Fruit fly (Drosophila melanogaster) whole organism, prepupa: ENCODE measurements around the gene mRpL45.

Experiments
- Blimp-1 ChIP-seq: fragments of 200-800 bp; sonication (Bioruptor generic); optimal IDR thresholded peaks from 3 replicates; lab custom pipeline; 2017; ENCODE audit warnings: missing biosample characterization, missing genetic modification characterization, mild to moderate bottlenecking, moderate library complexity, missing genetic modification reagents
- CG10631 ChIP-seq: fragments of 200-800 bp; sonication (Bioruptor generic); optimal IDR thresholded peaks from 2 replicates; lab custom pipeline; 2016; ENCODE audit warnings: missing biosample characterization, missing genetic modification characterization
- CG11762 ChIP-seq: fragments of 200-800 bp; sonication (Bioruptor generic); optimal IDR thresholded peaks from 3 replicates; lab custom pipeline; 2016; ENCODE audit warnings: missing biosample characterization, missing genetic modification characterization; ENCODE audit not compliant: insufficient read depth
- CG11902 ChIP-seq: fragments of 200-800 bp; sonication (Bioruptor generic); optimal IDR thresholded peaks from 3 replicates; lab custom pipeline; 2016; ENCODE audit warnings: missing biosample characterization, missing genetic modification characterization
- CG1621 ChIP-seq: fragments of 200-800 bp; sonication (Bioruptor generic); optimal IDR thresholded peaks from 3 replicates; lab custom pipeline; 2018; ENCODE audit warnings: missing biosample characterization, mild to moderate bottlenecking, missing genetic modification characterization
- CG16779 ChIP-seq: fragments of 200-800 bp; sonication (Bioruptor generic); optimal IDR thresholded peaks from 3 replicates; lab custom pipeline; 2017; ENCODE audit warnings: missing biosample characterization, mild to moderate bottlenecking, missing genetic modification characterization
- CG3032 ChIP-seq: fragments of 200-800 bp; optimal IDR thresholded peaks from 2 replicates; lab custom pipeline; 2019; ENCODE audit warnings: missing biosample characterization, mild to moderate bottlenecking, missing genetic modification characterization, moderate library complexity
- CG32006 ChIP-seq: fragments of 200-800 bp; sonication (Bioruptor generic); optimal IDR thresholded peaks from 3 replicates; lab custom pipeline; 2017; ENCODE audit warnings: missing biosample characterization, mild to moderate bottlenecking, missing genetic modification characterization
- CG34406 ChIP-seq: fragments of 200-800 bp; sonication (Bioruptor generic); optimal IDR thresholded peaks from 3 replicates; lab custom pipeline; 2016; ENCODE audit warnings: missing biosample characterization, missing genetic modification characterization
- CG4318 ChIP-seq: fragments of 200-800 bp; sonication (Bioruptor generic); optimal IDR thresholded peaks from 3 replicates; lab custom pipeline; 2017; ENCODE audit warnings: missing biosample characterization, mild to moderate bottlenecking, missing genetic modification characterization
- CG6163 ChIP-seq: fragments of 200-800 bp; sonication (Bioruptor generic); IDR thresholded peaks from 3 replicates; pipeline ENCODE4 v1.3.6; 2022; ENCODE audit warnings: missing biosample characterization, missing genetic modification characterization
- CG6276 ChIP-seq: fragments of 200-800 bp; sonication (Bioruptor generic); optimal IDR thresholded peaks from 2 replicates; lab custom pipeline; 2017; ENCODE audit warnings: missing biosample characterization, mild to moderate bottlenecking, missing genetic modification characterization
- CG6792 ChIP-seq: fragments of 200-800 bp; sonication (Bioruptor generic); optimal IDR thresholded peaks from 3 replicates; lab custom pipeline; 2016; ENCODE audit warnings: missing biosample characterization, missing genetic modification characterization
- CG6808 ChIP-seq: fragments of 200-800 bp; sonication (Bioruptor generic); optimal IDR thresholded peaks from 3 replicates; lab custom pipeline; 2017; ENCODE audit warnings: missing biosample characterization, missing genetic modification characterization, mild to moderate bottlenecking, moderate library complexity, missing genetic modification reagents
- CG6854 ChIP-seq: fragments of 200-800 bp; sonication (Bioruptor generic); optimal IDR thresholded peaks from 2 replicates; lab custom pipeline; 2017; ENCODE audit warnings: missing biosample characterization, mild to moderate bottlenecking, missing genetic modification characterization
- CG7368 ChIP-seq: fragments of 200-800 bp; sonication (Bioruptor generic); optimal IDR thresholded peaks from 3 replicates; lab custom pipeline; 2016; ENCODE audit warnings: missing biosample characterization, missing genetic modification characterization
- CG8119 ChIP-seq: fragments of 200-800 bp; sonication (Bioruptor generic); IDR thresholded peaks from 3 replicates; pipeline ENCODE4 v1.3.6; 2022; ENCODE audit warnings: missing biosample characterization, missing genetic modification characterization
- CG8632 ChIP-seq: fragments of 200-800 bp; sonication (Bioruptor generic); optimal IDR thresholded peaks from 3 replicates; lab custom pipeline; 2016; ENCODE audit warnings: missing biosample characterization, missing genetic modification characterization
- CG9139 ChIP-seq: fragments of 200-800 bp; sonication (Bioruptor generic); optimal IDR thresholded peaks from 3 replicates; lab custom pipeline; 2017; ENCODE audit warnings: missing biosample characterization, mild to moderate bottlenecking, missing genetic modification characterization
- Eip75B ChIP-seq: fragments of 200-800 bp; sonication (Bioruptor generic); optimal IDR thresholded peaks from 3 replicates; lab custom pipeline; 2016; ENCODE audit warnings: missing biosample characterization, missing genetic modification characterization
- Eip78C ChIP-seq: fragments of 200-800 bp; sonication (Bioruptor generic); peaks from one replicate; lab custom pipeline; 2016; ENCODE audit warnings: missing biosample characterization, missing genetic modification characterization
- Eip93F ChIP-seq: fragments of 200-800 bp; sonication (Bioruptor generic); optimal IDR thresholded peaks from 2 replicates; lab custom pipeline; 2016; ENCODE audit warnings: missing biosample characterization, mild to moderate bottlenecking, missing genetic modification characterization
- Gug ChIP-seq: fragments of 200-800 bp; sonication (Bioruptor generic); IDR thresholded peaks from 2 replicates; pipeline ENCODE4 v1.3.6; 2022; ENCODE audit warnings: missing biosample characterization, missing genetic modification characterization
- Hr38 ChIP-seq: sonication (Bioruptor generic); optimal IDR thresholded peaks from 2 replicates; lab custom pipeline; 2016; ENCODE audit warnings: missing biosample characterization, missing genetic modification characterization
- Hr39 ChIP-seq: fragments of 200-800 bp; sonication (Bioruptor generic); optimal IDR thresholded peaks from 2 replicates; lab custom pipeline; 2016; ENCODE audit warnings: missing biosample characterization, missing genetic modification characterization
- Hr4 ChIP-seq: fragments of 200-800 bp; sonication (Bioruptor generic); optimal IDR thresholded peaks from 3 replicates; lab custom pipeline; 2016; ENCODE audit warnings: missing biosample characterization, missing genetic modification characterization
- Met ChIP-seq: fragments of 200-800 bp; sonication (Bioruptor generic); optimal IDR thresholded peaks from 3 replicates; lab custom pipeline; 2016; ENCODE audit warnings: missing biosample characterization, missing genetic modification characterization
- OdsH ChIP-seq: fragments of 200-800 bp; sonication (Bioruptor generic); optimal IDR thresholded peaks from 3 replicates; lab custom pipeline; 2016; ENCODE audit warnings: missing biosample characterization, missing genetic modification characterization
- Smox ChIP-seq: fragments of 200-800 bp; sonication (Bioruptor generic); optimal IDR thresholded peaks from 3 replicates; lab custom pipeline; 2016; ENCODE audit warnings: missing biosample characterization, missing genetic modification characterization
- Sox102F ChIP-seq: fragments of 200-800 bp; sonication (Bioruptor generic); optimal IDR thresholded peaks from 2 replicates; lab custom pipeline; 2016; ENCODE audit warnings: missing biosample characterization, mild to moderate bottlenecking, missing genetic modification characterization
- achi ChIP-seq: fragments of 200-800 bp; sonication (Bioruptor generic); optimal IDR thresholded peaks from 3 replicates; lab custom pipeline; 2016; ENCODE audit warnings: missing biosample characterization, missing genetic modification characterization
- acj6 ChIP-seq: fragments of 200-800 bp; sonication (Bioruptor generic); optimal IDR thresholded peaks from 3 replicates; lab custom pipeline; 2016; ENCODE audit warnings: missing biosample characterization, missing genetic modification characterization
- cyc ChIP-seq: fragments of 200-800 bp; sonication (Bioruptor generic); optimal IDR thresholded peaks from 3 replicates; lab custom pipeline; 2016; ENCODE audit warnings: missing biosample characterization, missing genetic modification characterization
- dac ChIP-seq: fragments of 200-800 bp; sonication (Bioruptor generic); optimal IDR thresholded peaks from 2 replicates; lab custom pipeline; 2017; ENCODE audit warnings: missing biosample characterization, mild to moderate bottlenecking, missing genetic modification characterization
- dsx ChIP-seq: fragments of 200-800 bp; optimal IDR thresholded peaks from 3 replicates; lab custom pipeline; 2019; ENCODE audit warnings: missing biosample characterization, mild to moderate bottlenecking, missing genetic modification characterization, moderate library complexity; ENCODE audit not compliant: poor library complexity, severe bottlenecking
- esn ChIP-seq: fragments of 200-800 bp; sonication (Bioruptor generic); optimal IDR thresholded peaks from 2 replicates; lab custom pipeline; 2016; ENCODE audit warnings: missing biosample characterization, mild to moderate bottlenecking, missing genetic modification characterization, moderate library complexity
- fd59A ChIP-seq: fragments of 200-800 bp; sonication (Bioruptor generic); optimal IDR thresholded peaks from 2 replicates; lab custom pipeline; 2017; ENCODE audit warnings: missing biosample characterization, mild to moderate bottlenecking, missing genetic modification characterization, missing genetic modification reagents
- fd85E ChIP-seq: fragments of 200-800 bp; sonication (Bioruptor generic); optimal IDR thresholded peaks from 3 replicates; lab custom pipeline; 2016; ENCODE audit warnings: missing biosample characterization, missing genetic modification characterization
- fkh ChIP-seq: fragments of 200-800 bp; sonication (Bioruptor generic); optimal IDR thresholded peaks from 3 replicates; lab custom pipeline; 2017; ENCODE audit warnings: missing biosample characterization, mild to moderate bottlenecking, missing genetic modification characterization, moderate library complexity
- lz ChIP-seq: fragments of 200-800 bp; sonication (Bioruptor generic); optimal IDR thresholded peaks from 3 replicates; lab custom pipeline; 2016; ENCODE audit warnings: missing biosample characterization, missing genetic modification characterization
- net ChIP-seq: fragments of 200-800 bp; sonication (Bioruptor generic); optimal IDR thresholded peaks from 3 replicates; lab custom pipeline; 2016; ENCODE audit warnings: missing biosample characterization, missing genetic modification characterization
- spab ChIP-seq: fragments of 200-800 bp; sonication (Bioruptor generic); optimal IDR thresholded peaks from 2 replicates; lab custom pipeline; 2017; ENCODE audit warnings: missing biosample characterization, mild to moderate bottlenecking, missing genetic modification characterization, missing genetic modification reagents
- svp ChIP-seq: fragments of 200-800 bp; sonication (Bioruptor generic); peaks from one replicate; lab custom pipeline; 2016; ENCODE audit warnings: missing biosample characterization, missing genetic modification characterization
- vri ChIP-seq: fragments of 200-800 bp; sonication (Bioruptor generic); optimal IDR thresholded peaks from 3 replicates; lab custom pipeline; 2016; ENCODE audit warnings: missing biosample characterization, mild to moderate bottlenecking, missing genetic modification characterization

The mRpL45 gene

DNA sequence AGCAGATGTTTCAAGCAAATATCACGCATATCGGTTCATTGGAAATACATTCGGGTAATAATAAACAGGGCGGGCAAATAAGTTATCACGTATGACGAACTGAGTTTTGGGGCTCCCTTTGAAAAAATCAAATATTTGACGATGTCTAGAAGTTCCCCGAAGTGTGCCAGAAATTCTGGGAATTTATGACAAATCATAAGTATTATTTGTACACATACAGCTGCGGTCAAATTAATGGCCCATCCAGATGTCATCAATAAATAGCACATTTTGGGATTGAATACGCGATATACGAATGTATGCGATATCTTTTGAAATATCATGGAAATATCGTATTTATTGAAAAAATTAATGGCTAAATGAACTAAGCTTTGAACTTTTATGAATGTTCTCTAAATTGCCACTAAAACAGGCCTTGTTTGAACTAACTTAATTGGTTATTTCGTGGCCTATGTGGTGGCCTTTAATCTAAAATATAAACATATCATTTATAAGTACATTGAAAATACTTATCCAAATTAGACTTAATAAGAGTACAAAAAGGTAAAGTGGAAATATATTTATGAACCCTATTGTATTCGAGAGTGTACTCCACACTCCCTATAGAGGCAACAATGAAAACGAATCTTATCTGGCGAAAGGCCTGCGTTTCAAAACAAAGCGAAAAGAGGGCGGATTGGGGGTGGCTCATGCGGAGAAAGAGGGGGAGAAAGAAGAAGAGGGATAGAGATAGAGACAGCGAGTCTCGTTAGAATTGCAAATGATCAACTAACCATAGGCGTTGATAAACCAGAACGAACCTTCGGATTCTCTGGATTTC lies 7.4 kb downstream of the mRpL45 start (continued):
- TF ChIP-seq achi (GFP tag; lab: Kevin White, UChicago) (peak; percentile 42), Eip93F (GFP tag; lab: Kevin White, UChicago) (peak; percentile 49), CG4318 (GFP tag; lab: Kevin White, UChicago) (no peak), CG11902 (GFP tag; lab: Kevin White, UChicago) (peak; percentile 52), CG8119 (peak; percentile 42; the same call in 1 of the 3 replicates), CG34406 (peak; percentile 16), vri (GFP tag; lab: Kevin White, UChicago) (no peak), Hr4 (GFP tag; lab: Kevin White, UChicago) (peak; percentile 54), CG32006 (GFP tag; lab: Kevin White, UChicago) (peak; percentile 53), CG6792 (peak; percentile 55), lz (GFP tag; lab: Kevin White, UChicago) (peak; percentile 34), Eip78C (GFP tag; lab: Kevin White, UChicago) (peak; percentile 82), Smox (GFP tag; lab: Kevin White, UChicago) (peak; percentile 70), cyc (GFP tag; lab: Kevin White, UChicago) (peak; percentile 67), fd59A (no peak), Hr39 (peak; percentile 61), spab (GFP tag; lab: Kevin White, UChicago) (peak; percentile 41), svp (peak; percentile 68), esn (peak; percentile 81), CG8632 (GFP tag; lab: Kevin White, UChicago) (peak; percentile 53), CG6854 (GFP tag; lab: Kevin White, UChicago) (no peak), OdsH (GFP tag; lab: Kevin White, UChicago) (peak; percentile 56), CG6276 (GFP tag; lab: Kevin White, UChicago) (peak; percentile 14), Eip75B (GFP tag; lab: Kevin White, UChicago) (peak; percentile 11), CG6808 (GFP tag; lab: Kevin White, UChicago) (peak; percentile 47), dac (GFP tag; lab: Kevin White, UChicago) (no peak), Met (peak; percentile 56), acj6 (peak; percentile 49)

DNA sequence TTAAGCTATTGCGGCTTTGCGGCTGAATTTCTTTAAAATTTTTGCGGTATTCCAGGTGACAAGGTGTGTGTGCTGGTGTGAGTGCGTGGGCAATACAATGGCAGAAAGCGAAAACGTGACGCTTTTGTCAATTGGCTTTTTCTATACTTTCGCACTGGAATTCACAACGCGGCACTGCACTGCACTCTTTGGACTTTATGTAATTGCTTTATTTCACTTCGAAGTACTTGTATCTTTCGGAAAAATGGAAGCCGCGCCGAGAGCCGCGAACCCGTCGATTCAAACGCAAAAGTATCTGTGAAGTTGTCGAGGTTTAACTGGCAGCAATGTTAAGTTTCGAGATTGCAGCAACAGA lies 8.0 kb downstream of the mRpL45 start:
- TF ChIP-seq lz (GFP tag; lab: Kevin White, UChicago) (no peak), CG34406 (no peak), CG6276 (GFP tag; lab: Kevin White, UChicago) (no peak), CG10631 (GFP tag; lab: Kevin White, UChicago) (no peak), Eip78C (GFP tag; lab: Kevin White, UChicago) (no peak), Hr38 (GFP tag; lab: Kevin White, UChicago) (no peak), CG7368 (GFP tag; lab: Kevin White, UChicago) (no peak), CG6808 (GFP tag; lab: Kevin White, UChicago) (no peak)

DNA sequence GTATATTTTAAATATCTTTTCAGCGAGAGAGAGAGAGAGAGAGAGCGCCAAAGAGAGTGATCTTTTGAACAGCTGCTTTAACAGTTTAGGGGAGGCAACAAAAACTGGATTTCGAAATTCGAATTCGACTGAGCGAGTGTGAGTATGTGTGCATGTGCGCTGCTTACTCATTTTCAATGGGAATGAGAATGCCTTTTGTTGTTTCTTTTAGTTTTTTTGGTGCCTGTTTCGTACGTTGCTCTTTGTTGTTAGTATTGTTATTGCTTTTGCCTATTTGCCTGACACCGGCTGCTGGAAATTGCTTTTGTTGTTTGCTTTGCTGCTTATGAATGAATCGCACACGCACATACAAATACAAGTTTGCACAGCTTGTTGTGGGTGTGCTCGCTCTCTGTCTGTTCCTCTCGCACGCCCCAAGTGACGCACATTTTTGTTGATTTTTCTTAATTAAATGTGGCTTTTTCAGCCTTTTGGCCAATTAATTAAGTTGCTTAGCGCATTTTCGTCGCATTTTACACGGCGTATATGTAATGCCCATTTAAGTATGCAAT lies 8.6 kb downstream of the mRpL45 start:
- TF ChIP-seq Smox (GFP tag; lab: Kevin White, UChicago): no peak
- TF ChIP-seq CG6163: peak; percentile 96
- peak; percentile 50 for TF ChIP-seq CG11762 (GFP tag; lab: Kevin White, UChicago)
- TF ChIP-seq net (GFP tag; lab: Kevin White, UChicago): peak; percentile 76
- TF ChIP-seq CG1621 (tag; lab: Kevin White, UChicago): peak; percentile 89
- peak; percentile 92 for TF ChIP-seq CG16779
- TF ChIP-seq CG9139 (GFP tag; lab: Kevin White, UChicago): peak; percentile 95
- no peak for TF ChIP-seq CG11902 (GFP tag; lab: Kevin White, UChicago)
- TF ChIP-seq spab (GFP tag; lab: Kevin White, UChicago): peak; percentile 84
- no peak for TF ChIP-seq Eip93F (GFP tag; lab: Kevin White, UChicago)
- peak; percentile 52 for TF ChIP-seq achi (GFP tag; lab: Kevin White, UChicago)
- peak; percentile 99 for TF ChIP-seq fkh (GFP tag; lab: Kevin White, UChicago)
- peak; percentile 90 for TF ChIP-seq dsx (GFP tag; lab: Kevin White, UChicago)
- no peak for TF ChIP-seq Hr39
- TF ChIP-seq svp: peak; percentile 73
- TF ChIP-seq CG7368 (GFP tag; lab: Kevin White, UChicago): peak; percentile 50
- TF ChIP-seq CG3032 (tag; lab: Kevin White, UChicago): peak; percentile 84
- peak; percentile 43 for TF ChIP-seq fd85E (GFP tag; lab: Kevin White, UChicago)
- TF ChIP-seq Sox102F (GFP tag; lab: Kevin White, UChicago): peak; percentile 19
- TF ChIP-seq Blimp-1 (GFP tag; lab: Kevin White, UChicago): no peak
- no peak for TF ChIP-seq lz (GFP tag; lab: Kevin White, UChicago)
- peak; percentile 71 for TF ChIP-seq Gug (GFP tag; lab: Robert Waterston, UW)
- peak; percentile 65 for TF ChIP-seq vri (GFP tag; lab: Kevin White, UChicago)
- TF ChIP-seq CG10631 (GFP tag; lab: Kevin White, UChicago): no peak
- peak; percentile 68 for TF ChIP-seq fd59A
